Worm (Caenorhabditis elegans): ENCODE results near the gene C29H12.2.

DNA sequence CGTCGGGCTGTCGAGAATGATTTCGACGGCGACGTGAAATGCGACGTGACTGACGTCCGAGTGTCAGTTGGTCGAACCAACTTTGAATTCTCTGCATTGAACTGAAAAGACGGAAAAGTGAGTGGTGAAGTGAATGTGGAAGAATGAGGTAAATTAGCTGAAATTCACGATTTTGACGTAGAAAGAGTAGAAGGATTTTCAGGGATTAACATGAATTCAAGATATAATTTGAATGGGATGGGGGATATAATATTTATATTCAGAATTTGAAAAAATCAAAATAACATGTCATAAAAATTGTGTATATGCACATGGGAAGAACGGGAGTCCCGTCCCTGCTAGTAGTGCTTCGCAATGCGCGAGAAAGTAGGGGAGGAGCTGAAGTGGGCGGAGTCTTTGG, 5.4 kb upstream of the C29H12.2 start, which contains the start of gene C29H12.6:
- no peak for TF ChIP-seq flt-1 (GFP tag; IDR thresholded peaks at IDR 0.05)
- TF ChIP-seq aly-1 (tag; optimal IDR thresholded peaks at IDR 0.05), result no peak
- TF ChIP-seq ama-1 (optimal IDR thresholded peaks at IDR 0.05), result no peak
- no peak for TF ChIP-seq ceh-13 (GFP tag; optimal IDR thresholded peaks at IDR 0.05)
- no peak for TF ChIP-seq scrt-1 (GFP tag; IDR thresholded peaks at IDR 0.05)
- TF ChIP-seq hmbx-1 (tag; optimal IDR thresholded peaks at IDR 0.05), result no peak
- TF ChIP-seq ceh-36 (tag; optimal IDR thresholded peaks at IDR 0.05), result peak; percentile 66
- no peak for TF ChIP-seq hmg-4 (GFP tag; optimal IDR thresholded peaks at IDR 0.05)
- TF ChIP-seq F13C5.2 (tag; optimal IDR thresholded peaks at IDR 0.05), result no peak
- TF ChIP-seq B0310.2 (tag; optimal IDR thresholded peaks at IDR 0.05), result no peak
